Worm (Caenorhabditis elegans) whole organism, L3 larva: ENCODE data around the gene C34B4.2.

Experiments used
- R02D3.7 ChIP-seq: fragments of 150-350 bp; optimal IDR thresholded peaks from 2 replicates; lab custom pipeline; 2014; ENCODE audit warnings: missing biosample characterization, missing genetic modification characterization
- ceh-28 ChIP-seq: fragments of 150-350 bp; optimal IDR thresholded peaks from 2 replicates; lab custom pipeline; 2014; ENCODE audit warnings: missing biosample characterization, missing genetic modification reagents, missing genetic modification characterization
- elt-3 ChIP-seq, 3 experiments: fragments of 150-350 bp in 1 of 3; sonication (generic microtip) in 2 of 3; optimal IDR thresholded peaks; 2 replicates in 2 of 3; 4 replicates in 1 of 3; lab custom pipeline; 2014 to 2017; ENCODE audit warnings: missing biosample characterization in 3 of 3, missing genetic modification characterization in 3 of 3
- fkh-2 ChIP-seq: fragments of 150-350 bp; optimal IDR thresholded peaks from 2 replicates; lab custom pipeline; 2014; ENCODE audit warnings: missing biosample characterization, missing genetic modification reagents, missing genetic modification characterization
- lin-15B ChIP-seq: fragments of 150-350 bp; optimal IDR thresholded peaks from 2 replicates; lab custom pipeline; 2014; ENCODE audit warnings: missing biosample characterization, missing genetic modification characterization
- lin-39 ChIP-seq: fragments of 150-350 bp; optimal IDR thresholded peaks from 2 replicates; lab custom pipeline; 2018; ENCODE audit warnings: missing biosample characterization, missing genetic modification reagents, missing genetic modification characterization
- mdl-1 ChIP-seq: fragments of 150-350 bp; optimal IDR thresholded peaks from 2 replicates; lab custom pipeline; 2014; ENCODE audit warnings: missing biosample characterization, missing genetic modification characterization
- mml-1 ChIP-seq: fragments of 150-350 bp; sonication (generic microtip); optimal IDR thresholded peaks from 3 replicates; lab custom pipeline; 2014; ENCODE audit warnings: missing biosample characterization, missing genetic modification characterization
- nhr-11 ChIP-seq: fragments of 150-350 bp; optimal IDR thresholded peaks from 2 replicates; lab custom pipeline; 2014; ENCODE audit warnings: missing biosample characterization, missing genetic modification characterization
- nhr-23 ChIP-seq: fragments of 150-350 bp; optimal IDR thresholded peaks from 2 replicates; lab custom pipeline; 2014; ENCODE audit warnings: missing biosample characterization, missing genetic modification reagents, missing genetic modification characterization
- nhr-237 ChIP-seq: fragments of 150-350 bp; optimal IDR thresholded peaks from 2 replicates; lab custom pipeline; 2014; ENCODE audit warnings: missing biosample characterization, missing genetic modification characterization
- nhr-25 ChIP-seq: sonication (generic microtip); optimal IDR thresholded peaks from 2 replicates; lab custom pipeline; 2017; ENCODE audit warnings: missing biosample characterization, missing genetic modification characterization
- nhr-77 ChIP-seq: fragments of 150-350 bp; optimal IDR thresholded peaks from 2 replicates; lab custom pipeline; 2014; ENCODE audit warnings: missing biosample characterization, missing genetic modification characterization
- pha-4 ChIP-seq: fragments of 150-350 bp; optimal IDR thresholded peaks from 2 replicates; lab custom pipeline; 2014; ENCODE audit warnings: missing biosample characterization, missing genetic modification reagents, missing genetic modification characterization
- pqm-1 ChIP-seq: fragments of 150-350 bp; optimal IDR thresholded peaks from 2 replicates; lab custom pipeline; 2017; ENCODE audit warnings: missing biosample characterization, missing genetic modification characterization, inconsistent platforms
- sea-2 ChIP-seq: fragments of 150-350 bp; sonication (generic microtip); optimal IDR thresholded peaks from 4 replicates; lab custom pipeline; 2014; ENCODE audit warnings: missing biosample characterization, missing genetic modification reagents, missing genetic modification characterization
- snpc-4 ChIP-seq: fragments of 150-350 bp; optimal IDR thresholded peaks from 2 replicates; lab custom pipeline; 2014; ENCODE audit warnings: missing biosample characterization, missing genetic modification characterization
- unc-62 ChIP-seq: fragments of 150-350 bp; sonication (generic microtip); optimal IDR thresholded peaks from 4 replicates; lab custom pipeline; 2014; ENCODE audit warnings: missing biosample characterization, missing genetic modification reagents, missing genetic modification characterization
- zag-1 ChIP-seq: fragments of 150-350 bp; optimal IDR thresholded peaks from 2 replicates; lab custom pipeline; 2014; ENCODE audit warnings: missing biosample characterization, missing genetic modification characterization
- ztf-11 ChIP-seq: fragments of 150-350 bp; optimal IDR thresholded peaks from 2 replicates; lab custom pipeline; 2014; ENCODE audit warnings: missing biosample characterization, missing genetic modification characterization

C34B4.2 gene

DNA sequence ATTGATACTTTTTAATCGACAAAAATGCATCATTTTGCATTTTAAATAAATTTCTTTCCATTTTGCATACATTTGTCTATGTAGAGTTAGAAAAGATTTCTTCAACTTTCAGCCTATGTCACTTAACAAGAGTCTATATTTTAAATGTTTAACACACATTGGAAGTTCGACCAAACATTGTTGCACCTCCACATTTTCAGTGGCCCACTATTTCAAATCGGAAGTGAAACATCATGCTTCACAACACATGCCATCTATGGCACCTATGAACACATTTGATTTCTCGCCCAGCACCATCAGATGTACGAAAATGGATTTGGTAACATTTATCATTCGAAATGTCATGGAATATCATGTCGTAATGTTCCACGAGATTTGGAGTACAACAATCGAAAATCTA lies 55.8 kb downstream of the C34B4.2 start, which contains the start of gene dhc-3:
Gene dhc-3 (plus strand): TSS at position 301 of the 400 bp plus-strand sequence.
- TF ChIP-seq ceh-28 (tag; lab: Kevin White, UChicago): no peak
- no peak for TF ChIP-seq pha-4 (tag; lab: Kevin White, UChicago)
- TF ChIP-seq sea-2 (GFP tag; lab: Kevin White, UChicago): no peak
- no peak for TF ChIP-seq unc-62 (GFP tag; lab: Kevin White, UChicago)
- no peak for TF ChIP-seq nhr-11 (tag; lab: Kevin White, UChicago)
- TF ChIP-seq mdl-1 (tag; lab: Kevin White, UChicago): no peak
- no peak for TF ChIP-seq pqm-1
- no peak for TF ChIP-seq zag-1 (tag; lab: Kevin White, UChicago)
- TF ChIP-seq fkh-2 (tag; lab: Kevin White, UChicago): no peak
- TF ChIP-seq nhr-23 (tag; lab: Kevin White, UChicago): no peak
- no peak for TF ChIP-seq R02D3.7 (tag; lab: Kevin White, UChicago)
- TF ChIP-seq ztf-11 (tag; lab: Kevin White, UChicago): no peak
- no peak for TF ChIP-seq mml-1 (tag; lab: Kevin White, UChicago)
- TF ChIP-seq nhr-77 (tag; lab: Kevin White, UChicago): no peak
- no peak for TF ChIP-seq elt-3 (tag; optimal IDR thresholded peaks at IDR 0.05; lab: Kevin White, UChicago)
- TF ChIP-seq nhr-25 (tag; lab: Kevin White, UChicago): no peak
- no peak for TF ChIP-seq lin-39 (tag; lab: Kevin White, UChicago)
- TF ChIP-seq snpc-4: no peak
- no peak for TF ChIP-seq nhr-237 (tag; lab: Kevin White, UChicago)
- TF ChIP-seq lin-15B (tag; lab: Kevin White, UChicago): no peak
